Fruit fly (Drosophila melanogaster): ENCODE data around the gene CG5612.

The CG5612 gene

dm6 chr3R:27656686-27657535 is 31.1 kb upstream of the CG5612 start, which contains the start of gene tau:
tau (minus strand) TSS chr3R:27656996.
- TF ChIP-seq Eip75B (GFP tag; optimal IDR thresholded peaks at IDR 0.05) (no peak), topi (GFP tag; optimal IDR thresholded peaks at IDR 0.05) (no peak), salr (GFP tag; optimal IDR thresholded peaks at IDR 0.05) (no peak), CG10631 (GFP tag; optimal IDR thresholded peaks at IDR 0.05) (no peak)

- TF ChIP-seq CG9139 (GFP tag; optimal IDR thresholded peaks at IDR 0.05) = no peak
- no peak for TF ChIP-seq CG31627 (GFP tag; optimal IDR thresholded peaks at IDR 0.05)
- peak; percentile 35; the same call in 1 of the 3 replicates for TF ChIP-seq CG8119 (GFP tag; IDR thresholded peaks at IDR 0.05)
- peak; percentile 40 for TF ChIP-seq Eip75B (GFP tag; optimal IDR thresholded peaks at IDR 0.05)
- TF ChIP-seq Hr4 (GFP tag; optimal IDR thresholded peaks at IDR 0.05) = peak; percentile 37
- TF ChIP-seq dac (GFP tag; optimal IDR thresholded peaks at IDR 0.05) = peak; percentile 10
- TF ChIP-seq CG10669 (GFP tag; optimal IDR thresholded peaks at IDR 0.05) = peak; percentile 34
- no peak for TF ChIP-seq net (GFP tag; optimal IDR thresholded peaks at IDR 0.05)
- peak; percentile 75 for TF ChIP-seq CG6163 (GFP tag; IDR thresholded peaks at IDR 0.05)
- peak; percentile 42 for TF ChIP-seq achi (GFP tag; optimal IDR thresholded peaks at IDR 0.05)
- peak; percentile 26 for TF ChIP-seq CG3919 (GFP tag; optimal IDR thresholded peaks at IDR 0.05)
- TF ChIP-seq CG6276 (GFP tag; optimal IDR thresholded peaks at IDR 0.05) = peak; percentile 57
- TF ChIP-seq CG16779 (tag; optimal IDR thresholded peaks at IDR 0.05) = no peak
- TF ChIP-seq Smox (GFP tag; optimal IDR thresholded peaks at IDR 0.05) = peak; percentile 2
- TF ChIP-seq Hr38 (GFP tag; optimal IDR thresholded peaks at IDR 0.05) = no peak
- TF ChIP-seq CG15336 (GFP tag; IDR thresholded peaks at IDR 0.05) = peak; percentile 64
- TF ChIP-seq Met (GFP tag; optimal IDR thresholded peaks at IDR 0.05) = no peak
- TF ChIP-seq fkh (GFP tag; optimal IDR thresholded peaks at IDR 0.05) = no peak
- TF ChIP-seq CG11902 (GFP tag; optimal IDR thresholded peaks at IDR 0.05) = no peak
- peak; percentile 46 for TF ChIP-seq OdsH (GFP tag; optimal IDR thresholded peaks at IDR 0.05)
- TF ChIP-seq salr (GFP tag; optimal IDR thresholded peaks at IDR 0.05) = peak in 1 of 2 experiments; percentile 25
- no peak for TF ChIP-seq CG3032 (tag; optimal IDR thresholded peaks at IDR 0.05)
- TF ChIP-seq esn (GFP tag; optimal IDR thresholded peaks at IDR 0.05) = no peak
- TF ChIP-seq Eip78C (GFP tag) = peak; percentile 69
- TF ChIP-seq CG32006 (GFP tag; optimal IDR thresholded peaks at IDR 0.05) = peak; percentile 58
- TF ChIP-seq acj6 (GFP tag; optimal IDR thresholded peaks at IDR 0.05) = peak; percentile 16
- TF ChIP-seq CG8632 (GFP tag; optimal IDR thresholded peaks at IDR 0.05) = peak; percentile 10
- TF ChIP-seq eg (GFP tag; IDR thresholded peaks at IDR 0.05) = peak; percentile 69; the same call in 2 of the 3 replicates
- TF ChIP-seq lz (GFP tag; optimal IDR thresholded peaks at IDR 0.05) = peak; percentile 10
- no peak for TF ChIP-seq Sox102F (GFP tag; optimal IDR thresholded peaks at IDR 0.05)
- TF ChIP-seq Ets96B (tag; optimal IDR thresholded peaks at IDR 0.05) = peak; percentile 40
- TF ChIP-seq CG6792 (GFP tag; optimal IDR thresholded peaks at IDR 0.05) = no peak
- peak; percentile 62 for TF ChIP-seq svp (GFP tag)
- no peak for TF ChIP-seq Eip93F (GFP tag; optimal IDR thresholded peaks at IDR 0.05)
- TF ChIP-seq CG6808 (GFP tag; optimal IDR thresholded peaks at IDR 0.05) = no peak
- peak; percentile 11 for TF ChIP-seq CG11762 (GFP tag; optimal IDR thresholded peaks at IDR 0.05; ENCODE audit: insufficient read depth)
- peak; percentile 1 for TF ChIP-seq Lpt (GFP tag; optimal IDR thresholded peaks at IDR 0.05)
- peak; percentile 35 for TF ChIP-seq pdm3 (GFP tag; optimal IDR thresholded peaks at IDR 0.05)
Measured at dm6 chr3R:27655109-27655508, 29.3 kb upstream of the CG5612 start.
